Fruit fly (Drosophila melanogaster) whole organism, wandering third instar larva: Measurements from ENCODE around the gene mRpS30.

ENCODE experiments used
- Hr78 ChIP-seq: fragments of >200 bp; optimal IDR thresholded peaks from 2 replicates; lab custom pipeline; 2017; ENCODE audit warnings: missing biosample characterization, missing genetic modification characterization
- ey ChIP-seq: fragments of 200-800 bp; sonication (Bioruptor generic); optimal IDR thresholded peaks from 2 replicates; lab custom pipeline; 2016; ENCODE audit warnings: missing biosample characterization, missing genetic modification characterization
- jim ChIP-seq: fragments of 175-275, 200-325 bp; sonication (Bioruptor generic); optimal IDR thresholded peaks from 2 replicates; lab custom pipeline; 2016; ENCODE audit warnings: missing biosample characterization, mild to moderate bottlenecking, missing genetic modification characterization
- lola ChIP-seq: fragments of >200 bp; optimal IDR thresholded peaks from 2 replicates; lab custom pipeline; 2017; ENCODE audit warnings: missing biosample characterization, missing genetic modification characterization
- pan ChIP-seq: fragments of >200 bp; optimal IDR thresholded peaks from 2 replicates; lab custom pipeline; 2017
- rgr ChIP-seq: fragments of 200-800 bp; sonication (Bioruptor generic); optimal IDR thresholded peaks from 3 replicates; lab custom pipeline; 2016; ENCODE audit warnings: missing biosample characterization, mild to moderate bottlenecking, missing genetic modification characterization
- sv ChIP-seq: fragments of 200-800 bp; sonication (Bioruptor generic); optimal IDR thresholded peaks from 3 replicates; lab custom pipeline; 2016; ENCODE audit warnings: missing biosample characterization, missing genetic modification characterization
- usp ChIP-seq: fragments of >200 bp; optimal IDR thresholded peaks from 2 replicates; lab custom pipeline; 2017; ENCODE audit warnings: missing biosample characterization, missing genetic modification characterization

DNA sequence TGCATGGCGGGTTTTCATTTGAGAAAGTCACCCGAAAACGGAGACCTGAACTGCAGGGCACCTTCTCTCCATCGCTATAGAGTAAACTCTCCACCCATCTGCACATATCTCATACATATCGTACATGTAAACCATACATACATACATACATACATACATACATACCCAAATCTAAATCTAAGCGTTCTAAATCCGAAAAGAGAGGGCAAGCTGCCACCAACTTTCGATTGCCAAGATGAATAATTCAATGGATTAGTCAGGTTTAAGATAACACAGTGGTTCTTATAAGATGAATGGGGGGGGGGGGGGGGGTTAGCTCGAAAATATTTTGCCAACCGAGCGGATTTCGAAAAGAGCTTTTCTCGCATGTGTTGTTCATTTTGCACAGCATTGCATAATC, 28.6 kb downstream of the mRpS30 start:
- TF ChIP-seq usp, result no peak
- no peak for TF ChIP-seq Hr78 (GFP tag; lab: Kevin White, UChicago)
- TF ChIP-seq pan (lab: Kevin White, UChicago), result no peak
- no peak for TF ChIP-seq lola (GFP tag; lab: Kevin White, UChicago)
- no peak for TF ChIP-seq jim (GFP tag; lab: Kevin White, UChicago)
- no peak for TF ChIP-seq rgr (GFP tag; lab: Kevin White, UChicago)
- no peak for TF ChIP-seq ey
- no peak for TF ChIP-seq sv
